Fruit fly (Drosophila melanogaster): Measurements from ENCODE around the gene chas.

chas gene

dm6 chrX:17624223-17624982 is 74.1 kb downstream of the chas start:
- TF ChIP-seq crp (GFP tag; optimal IDR thresholded peaks at IDR 0.05) = no peak
- TF ChIP-seq CG9215 (GFP tag; IDR thresholded peaks at IDR 0.05) = no peak
- TF ChIP-seq fd3F (GFP tag; optimal IDR thresholded peaks at IDR 0.05) = no peak
- no peak for TF ChIP-seq chm (GFP tag; IDR thresholded peaks at IDR 0.05)
- no peak for TF ChIP-seq CG4328 (GFP tag; optimal IDR thresholded peaks at IDR 0.05)
- TF ChIP-seq hbn (GFP tag; IDR thresholded peaks at IDR 0.05; ENCODE audit: partially characterized antibody) = no peak
- no peak for TF ChIP-seq her (GFP tag; optimal IDR thresholded peaks at IDR 0.05)
- TF ChIP-seq CG7556 (GFP tag; optimal IDR thresholded peaks at IDR 0.05) = no peak
- no peak for TF ChIP-seq hb (GFP tag; IDR thresholded peaks at IDR 0.05; ENCODE audit: partially characterized antibody)
- peak; percentile 57 for TF ChIP-seq Drgx (GFP tag; IDR thresholded peaks at IDR 0.05)
- no peak for TF ChIP-seq CG4424 (GFP tag; optimal IDR thresholded peaks at IDR 0.05)
- no peak for TF ChIP-seq insv (GFP tag; optimal IDR thresholded peaks at IDR 0.05)
- TF ChIP-seq sna (GFP tag; IDR thresholded peaks at IDR 0.05; ENCODE audit: partially characterized antibody) = no peak
- no peak for TF ChIP-seq Dfd (GFP tag; optimal IDR thresholded peaks at IDR 0.05)
- TF ChIP-seq chinmo (GFP tag; IDR thresholded peaks at IDR 0.05; ENCODE audit: partially characterized antibody) = peak; percentile 84
- TF ChIP-seq br (optimal IDR thresholded peaks at IDR 0.05) = no peak
- peak in 1 of 2 experiments; percentile 19 for TF ChIP-seq Pdp1 (GFP tag; optimal IDR thresholded peaks at IDR 0.05)
- no peak for TF ChIP-seq ewg (GFP tag; optimal IDR thresholded peaks at IDR 0.05)
- no peak for TF ChIP-seq Dbx (GFP tag; IDR thresholded peaks at IDR 0.05)
- no peak for TF ChIP-seq CG11723 (GFP tag; optimal IDR thresholded peaks at IDR 0.05)
- TF ChIP-seq CG11696 (GFP tag; IDR thresholded peaks at IDR 0.05) = 0 out of 2 replicates have a peak, but pooled peaks have one; percentile 10
- peak; percentile 80 for TF ChIP-seq sr (GFP tag; IDR thresholded peaks at IDR 0.05)
- TF ChIP-seq CG8478 (optimal IDR thresholded peaks at IDR 0.05) = no peak
- peak; percentile 10 for TF ChIP-seq p53 (GFP tag; optimal IDR thresholded peaks at IDR 0.05)
- TF ChIP-seq Med (GFP tag) = peak; percentile 0
- no peak for TF ChIP-seq CG9797 (GFP tag; optimal IDR thresholded peaks at IDR 0.05)
- no peak for TF ChIP-seq CG10274 (GFP tag; optimal IDR thresholded peaks at IDR 0.05)
- no peak for TF ChIP-seq danr (GFP tag; IDR thresholded peaks at IDR 0.05)
- TF ChIP-seq CG13287 (GFP tag; IDR thresholded peaks at IDR 0.05; ENCODE audit: partially characterized antibody) = peak; percentile 17; the same call in 1 of the 2 replicates
- no peak for TF ChIP-seq rib (GFP tag; IDR thresholded peaks at IDR 0.05)
- no peak for TF ChIP-seq Hr78 (GFP tag; optimal IDR thresholded peaks at IDR 0.05)
- TF ChIP-seq GATAe (GFP tag; conservative IDR thresholded peaks at IDR 0.05) = no peak
- TF ChIP-seq CG7963 (GFP tag; IDR thresholded peaks at IDR 0.05; ENCODE audit: partially characterized antibody) = no peak
- TF ChIP-seq Nf-YA (GFP tag; IDR thresholded peaks at IDR 0.05) = no peak
- no peak for TF ChIP-seq nerfin-2 (GFP tag; IDR thresholded peaks at IDR 0.05; ENCODE audit: partially characterized antibody)
- no peak for TF ChIP-seq Deaf1 (tag; optimal IDR thresholded peaks at IDR 0.05)
- no peak for TF ChIP-seq CG5180 (GFP tag; optimal IDR thresholded peaks at IDR 0.05)
- no peak for TF ChIP-seq CG10565 (GFP tag; optimal IDR thresholded peaks at IDR 0.05)
- TF ChIP-seq CG12769 (tag; optimal IDR thresholded peaks at IDR 0.05) = peak; percentile 52

Data from whole organism, embryonic.